Fruit fly (Drosophila melanogaster) whole organism, embryonic: ENCODE measurements around the gene E2f1.

Experiments
- Bteb2 ChIP-seq: fragments of 200-800 bp; sonication (Bioruptor generic); optimal IDR thresholded peaks from 2 replicates; lab custom pipeline; 2016; ENCODE audit warnings: missing biosample characterization, missing genetic modification characterization
- CG12071 ChIP-seq: fragments of 200-800 bp; sonication (Bioruptor generic); optimal IDR thresholded peaks from 3 replicates; lab custom pipeline; 2018; ENCODE audit warnings: missing biosample characterization, mild to moderate bottlenecking, missing genetic modification characterization
- CG13894 ChIP-seq: fragments of 200-800 bp; sonication (Bioruptor generic); optimal IDR thresholded peaks from 3 replicates; lab custom pipeline; 2018; ENCODE audit warnings: missing biosample characterization, mild to moderate bottlenecking, missing genetic modification characterization, moderate library complexity
- CG1602 ChIP-seq: fragments of 200-800 bp; sonication (Bioruptor generic); optimal IDR thresholded peaks from 3 replicates; lab custom pipeline; 2016; ENCODE audit warnings: missing biosample characterization, missing genetic modification characterization
- CG17385 ChIP-seq: fragments of 200-800 bp; sonication (Bioruptor generic); optimal IDR thresholded peaks from 3 replicates; lab custom pipeline; 2018; ENCODE audit warnings: missing biosample characterization, mild to moderate bottlenecking, missing genetic modification characterization
- CG17612 ChIP-seq: fragments of 200-800 bp; sonication (Bioruptor generic); IDR thresholded peaks from 2 replicates; pipeline ENCODE4 v1.3.6; 2022; ENCODE audit warnings: missing biosample characterization, missing genetic modification characterization
- CG17802 ChIP-seq: fragments of 200-800 bp; sonication (Bioruptor generic); optimal IDR thresholded peaks from 2 replicates; lab custom pipeline; 2018; ENCODE audit warnings: missing biosample characterization, mild to moderate bottlenecking, missing genetic modification characterization, moderate library complexity
- CG31441 ChIP-seq: fragments of 200-800 bp; sonication (Bioruptor generic); IDR thresholded peaks from 2 replicates; pipeline ENCODE4 v1.3.6; 2022; ENCODE audit warnings: missing biosample characterization, missing genetic modification characterization
- CG33213 ChIP-seq: fragments of 200-800 bp; sonication (Bioruptor generic); optimal IDR thresholded peaks from 3 replicates; lab custom pipeline; 2016; ENCODE audit warnings: missing biosample characterization, missing genetic modification characterization
- CG3995 ChIP-seq: fragments of 200-800 bp; sonication (Bioruptor generic); optimal IDR thresholded peaks from 3 replicates; lab custom pipeline; 2016; ENCODE audit warnings: missing biosample characterization, missing genetic modification characterization
- CG5953 ChIP-seq: fragments of 200-800 bp; sonication (Bioruptor generic); IDR thresholded peaks from 2 replicates; pipeline ENCODE4 v1.3.6; 2022; ENCODE audit warnings: missing biosample characterization, missing genetic modification characterization
- CG6272 ChIP-seq: fragments of 200-800 bp; sonication (Bioruptor generic); IDR thresholded peaks from 2 replicates; pipeline ENCODE4 v1.3.6; 2022; ENCODE audit warnings: missing biosample characterization, missing genetic modification characterization
- CG8388 ChIP-seq: fragments of 200-800 bp; sonication (Bioruptor generic); optimal IDR thresholded peaks from 2 replicates; lab custom pipeline; 2019; ENCODE audit warnings: missing biosample characterization, mild to moderate bottlenecking, missing genetic modification characterization, moderate library complexity
- CG9817 ChIP-seq: fragments of 200-800 bp; sonication (Bioruptor generic); optimal IDR thresholded peaks from 2 replicates; lab custom pipeline; 2018; ENCODE audit warnings: missing biosample characterization, mild to moderate bottlenecking, missing genetic modification characterization, moderate library complexity
- CoRest ChIP-seq: fragments of 200-800 bp; sonication (Bioruptor generic); optimal IDR thresholded peaks from 3 replicates; lab custom pipeline; 2018; ENCODE audit warnings: missing biosample characterization, mild to moderate bottlenecking, missing genetic modification characterization, moderate library complexity
- D19A ChIP-seq: fragments of 200-800 bp; optimal IDR thresholded peaks from 3 replicates; lab custom pipeline; 2019; ENCODE audit warnings: missing biosample characterization, mild to moderate bottlenecking, missing genetic modification characterization, moderate library complexity
- Doc2 ChIP-seq: fragments of 200-800 bp; sonication (Bioruptor generic); IDR thresholded peaks from 2 replicates; pipeline ENCODE4 v1.3.6; 2022; ENCODE audit warnings: missing biosample characterization, missing genetic modification characterization
- Ets65A ChIP-seq: fragments of 200-800 bp; sonication (Bioruptor generic); peaks from one replicate; lab custom pipeline; 2016; ENCODE audit warnings: missing biosample characterization, missing genetic modification characterization
- Fer3 ChIP-seq: fragments of 200-800 bp; sonication (Bioruptor generic); optimal IDR thresholded peaks from 2 replicates; lab custom pipeline; 2018; ENCODE audit warnings: missing biosample characterization, mild to moderate bottlenecking, missing genetic modification characterization, moderate library complexity
- Gsc ChIP-seq: fragments of 200-800 bp; sonication (Bioruptor generic); IDR thresholded peaks from 2 replicates; pipeline ENCODE4 v1.3.6; 2022; ENCODE audit warnings: missing biosample characterization, missing genetic modification characterization
- Hr51 ChIP-seq, 2 experiments: fragments of 200-800 bp; sonication (Bioruptor generic); optimal IDR thresholded peaks; 2 replicates in 1 of 2; 3 replicates in 1 of 2; lab custom pipeline; 2016 to 2018; ENCODE audit warnings: missing biosample characterization in 2 of 2, missing genetic modification characterization in 2 of 2, mild to moderate bottlenecking in 1 of 2, moderate library complexity in 1 of 2
- Hr78 ChIP-seq, 2 experiments: fragments of 200-800 bp in 1 of 2; fragments of >200 bp in 1 of 2; sonication (Bioruptor generic) in 1 of 2; optimal IDR thresholded peaks; 2 replicates each; lab custom pipeline; 2017 to 2019; ENCODE audit warnings: missing biosample characterization in 2 of 2, missing genetic modification characterization in 2 of 2, mild to moderate bottlenecking in 1 of 2, moderate library complexity in 1 of 2
- Mrtf ChIP-seq: fragments of 200-800 bp; sonication (Bioruptor generic); IDR thresholded peaks from 3 replicates; pipeline ENCODE4 v1.3.6; 2022; ENCODE audit warnings: missing biosample characterization, missing genetic modification characterization
- Nf-YC ChIP-seq: fragments of 200-800 bp; optimal IDR thresholded peaks from 3 replicates; lab custom pipeline; 2019; ENCODE audit warnings: missing biosample characterization, mild to moderate bottlenecking, missing genetic modification characterization, moderate library complexity
- Rfx ChIP-seq: fragments of 200-800 bp; sonication (Bioruptor generic); IDR thresholded peaks from 2 replicates; pipeline ENCODE4 v1.3.6; 2022; ENCODE audit warnings: missing biosample characterization, missing genetic modification characterization
- Sin3A ChIP-seq: fragments of >200 bp; optimal IDR thresholded peaks from 2 replicates; lab custom pipeline; 2018
- ab ChIP-seq: fragments of 200-800 bp; sonication (Bioruptor generic); optimal IDR thresholded peaks from 2 replicates; lab custom pipeline; 2016; ENCODE audit warnings: missing biosample characterization, missing genetic modification characterization
- al ChIP-seq: fragments of 200-800 bp; sonication (Bioruptor generic); IDR thresholded peaks from 2 replicates; pipeline ENCODE4 v1.3.6; 2022; ENCODE audit warnings: missing biosample characterization, missing genetic modification characterization
- az2 ChIP-seq: fragments of 200-800 bp; sonication (Bioruptor generic); optimal IDR thresholded peaks from 3 replicates; lab custom pipeline; 2016; ENCODE audit warnings: missing biosample characterization, missing genetic modification characterization
- br ChIP-seq: fragments of >200 bp; optimal IDR thresholded peaks from 2 replicates; lab custom pipeline; 2017
- caup ChIP-seq: fragments of 200-800 bp; sonication (Bioruptor generic); optimal IDR thresholded peaks from 3 replicates; lab custom pipeline; 2017; ENCODE audit warnings: missing biosample characterization, mild to moderate bottlenecking, missing genetic modification characterization, moderate library complexity; ENCODE audit not compliant: severe bottlenecking
- chn ChIP-seq: fragments of 200-800 bp; sonication (Bioruptor generic); optimal IDR thresholded peaks from 2 replicates; lab custom pipeline; 2016; ENCODE audit warnings: missing biosample characterization, missing genetic modification characterization
- dan ChIP-seq: fragments of 200-800 bp; sonication (Bioruptor generic); IDR thresholded peaks from 2 replicates; pipeline ENCODE4 v1.3.6; 2022; ENCODE audit warnings: missing biosample characterization, missing genetic modification characterization
- en ChIP-seq: fragments of 200-800 bp; sonication (Bioruptor generic); optimal IDR thresholded peaks from 2 replicates; lab custom pipeline; 2016; ENCODE audit warnings: missing biosample characterization, missing genetic modification characterization
- esg ChIP-seq: fragments of 200-800 bp; sonication (Bioruptor generic); conservative IDR thresholded peaks from 2 replicates; pipeline ENCODE4 v1.3.6; 2022; ENCODE audit warnings: missing biosample characterization, missing genetic modification characterization
- fd3F ChIP-seq: fragments of 200-800 bp; sonication (Bioruptor generic); optimal IDR thresholded peaks from 2 replicates; lab custom pipeline; 2018; ENCODE audit warnings: missing biosample characterization, mild to moderate bottlenecking, missing genetic modification characterization, moderate library complexity
- gce ChIP-seq: fragments of 200-800 bp; sonication (Bioruptor generic); IDR thresholded peaks from 3 replicates; pipeline ENCODE4 v1.3.6; 2022; ENCODE audit warnings: missing biosample characterization, missing genetic modification characterization
- jigr1 ChIP-seq: fragments of 200-800 bp; sonication (Bioruptor generic); IDR thresholded peaks from 3 replicates; pipeline ENCODE4 v1.3.6; 2022; ENCODE audit warnings: missing biosample characterization, missing genetic modification characterization
- ken ChIP-seq: fragments of 200-800 bp; sonication (Bioruptor generic); IDR thresholded peaks from 3 replicates; pipeline ENCODE4 v1.3.6; 2022; ENCODE audit warnings: missing biosample characterization, missing genetic modification characterization
- knrl ChIP-seq: fragments of 200-800 bp; sonication (Bioruptor generic); IDR thresholded peaks from 3 replicates; pipeline ENCODE4 v1.3.6; 2022; ENCODE audit warnings: missing biosample characterization, missing genetic modification characterization; ENCODE audit not compliant: partially characterized antibody
- mirr ChIP-seq: fragments of 200-800 bp; sonication (Bioruptor generic); optimal IDR thresholded peaks from 3 replicates; lab custom pipeline; 2018; ENCODE audit warnings: missing biosample characterization, mild to moderate bottlenecking, missing genetic modification characterization
- nmo ChIP-seq: fragments of 200-800 bp; sonication (Bioruptor generic); optimal IDR thresholded peaks from 2 replicates; lab custom pipeline; 2018; ENCODE audit warnings: missing biosample characterization, mild to moderate bottlenecking, missing genetic modification characterization, moderate library complexity
- pan ChIP-seq, 4 experiments: fragments of >200 bp in 3 of 4; fragments of 200-800 bp in 1 of 4; sonication (Bioruptor generic) in 1 of 4; optimal IDR thresholded peaks in 3 of 4; IDR thresholded peaks in 1 of 4; 2 replicates each; pipeline versions ENCODE4 v1.3.6 to Lab custom; 2017 to 2022; ENCODE audit warnings: missing biosample characterization in 2 of 4, missing genetic modification characterization in 2 of 4, mixed read lengths in 1 of 4
- pum ChIP-seq: fragments of 200-800 bp; sonication (Bioruptor generic); optimal IDR thresholded peaks from 2 replicates; lab custom pipeline; 2016; ENCODE audit warnings: missing biosample characterization, missing genetic modification characterization
- sens-2 ChIP-seq: fragments of 200-800 bp; sonication (Bioruptor generic); IDR thresholded peaks from 2 replicates; pipeline ENCODE4 v1.3.6; 2022; ENCODE audit warnings: missing biosample characterization, missing genetic modification characterization
- sisA ChIP-seq: fragments of 200-800 bp; sonication (Bioruptor generic); IDR thresholded peaks from 2 replicates; pipeline ENCODE4 v1.3.6; 2022; ENCODE audit warnings: missing biosample characterization, missing genetic modification characterization
- sqz ChIP-seq: fragments of 200-800 bp; sonication (Bioruptor generic); optimal IDR thresholded peaks from 3 replicates; lab custom pipeline; 2018; ENCODE audit warnings: missing biosample characterization, mild to moderate bottlenecking, missing genetic modification characterization
- tio ChIP-seq: fragments of 200-800 bp; sonication (Bioruptor generic); optimal IDR thresholded peaks from 2 replicates; lab custom pipeline; 2017; ENCODE audit warnings: missing biosample characterization, missing genetic modification characterization, inconsistent platforms
- tna ChIP-seq: fragments of 200-800 bp; sonication (Bioruptor generic); IDR thresholded peaks from 2 replicates; pipeline ENCODE4 v1.3.6; 2022; ENCODE audit warnings: missing biosample characterization, missing genetic modification characterization; ENCODE audit not compliant: partially characterized antibody
- zen ChIP-seq: fragments of 200-800 bp; sonication (Bioruptor generic); optimal IDR thresholded peaks from 3 replicates; lab custom pipeline; 2018; ENCODE audit warnings: missing biosample characterization, mild to moderate bottlenecking, missing genetic modification characterization, moderate library complexity
- zen2 ChIP-seq: fragments of 200-800 bp; sonication (Bioruptor generic); IDR thresholded peaks from 3 replicates; pipeline ENCODE4 v1.3.6; 2022; ENCODE audit warnings: missing biosample characterization, missing genetic modification characterization; ENCODE audit not compliant: partially characterized antibody

The E2f1 gene

dm6 chr3R:21584296-21584936, 76.3 kb downstream of the E2f1 start (continued):
- no peak for TF ChIP-seq CG31441 (GFP tag; lab: Robert Waterston, UW)
- TF ChIP-seq CG8388 (GFP tag; lab: Kevin White, UChicago): no peak
- no peak for TF ChIP-seq sisA (GFP tag; lab: Robert Waterston, UW)
- TF ChIP-seq zen2 (GFP tag; lab: Robert Waterston, UW): no peak
- no peak for TF ChIP-seq dan
- no peak for TF ChIP-seq pum (GFP tag; lab: Kevin White, UChicago)
- TF ChIP-seq tio (GFP tag; lab: Kevin White, UChicago): no peak
- no peak for TF ChIP-seq gce (GFP tag; lab: Robert Waterston, UW)
- no peak for TF ChIP-seq CG33213 (GFP tag; lab: Kevin White, UChicago)
- TF ChIP-seq CG12071: no peak
- no peak for TF ChIP-seq CG17385 (GFP tag; lab: Kevin White, UChicago)
- TF ChIP-seq Sin3A (lab: Kevin White, UChicago): no peak
- no peak for TF ChIP-seq CG9817 (tag; lab: Kevin White, UChicago)
- no peak for TF ChIP-seq knrl
- no peak for TF ChIP-seq ab (GFP tag; lab: Kevin White, UChicago)
- TF ChIP-seq az2 (GFP tag; lab: Kevin White, UChicago): no peak
- no peak for TF ChIP-seq Mrtf (GFP tag; lab: Robert Waterston, UW)
- TF ChIP-seq Nf-YC (tag; lab: Kevin White, UChicago): peak; percentile 6
- no peak for TF ChIP-seq Hr51 (GFP tag; optimal IDR thresholded peaks at IDR 0.05; lab: Kevin White, UChicago)
- no peak for TF ChIP-seq CoRest (tag; lab: Kevin White, UChicago)
- no peak for TF ChIP-seq Gsc (GFP tag; lab: Robert Waterston, UW)
- no peak for TF ChIP-seq CG17802 (tag; lab: Kevin White, UChicago)
- peak; percentile 46 for TF ChIP-seq mirr (GFP tag; lab: Kevin White, UChicago)
- TF ChIP-seq chn (GFP tag; lab: Kevin White, UChicago): no peak
- no peak for TF ChIP-seq nmo (GFP tag; lab: Kevin White, UChicago)
- no peak for TF ChIP-seq ken (GFP tag; lab: Robert Waterston, UW)
- TF ChIP-seq en (GFP tag; lab: Kevin White, UChicago): no peak
- TF ChIP-seq tna (GFP tag; lab: Robert Waterston, UW): no peak
- no peak for TF ChIP-seq CG6272 (GFP tag; lab: Robert Waterston, UW)
- no peak for TF ChIP-seq zen (tag; lab: Kevin White, UChicago)
- no peak for TF ChIP-seq CG5953 (GFP tag; lab: Robert Waterston, UW)
- TF ChIP-seq fd3F (GFP tag; lab: Kevin White, UChicago): no peak
- TF ChIP-seq sens-2: no peak
- no peak for TF ChIP-seq D19A (tag; lab: Kevin White, UChicago)
- no peak for TF ChIP-seq esg (GFP tag; lab: Robert Waterston, UW)
- peak; percentile 26; the same call in 1 of the 2 replicates for TF ChIP-seq Rfx (GFP tag; lab: Robert Waterston, UW)
- peak; percentile 77 for TF ChIP-seq CG3995
- no peak for TF ChIP-seq Hr78 (GFP tag; optimal IDR thresholded peaks at IDR 0.05; lab: Kevin White, UChicago)
- no peak for TF ChIP-seq Doc2 (GFP tag; lab: Robert Waterston, UW)
- TF ChIP-seq Ets65A (GFP tag; lab: Kevin White, UChicago): no peak
- TF ChIP-seq CG13894 (tag; lab: Kevin White, UChicago): no peak
- TF ChIP-seq sqz (GFP tag; lab: Kevin White, UChicago): no peak
- no peak for TF ChIP-seq jigr1 (GFP tag; lab: Robert Waterston, UW)
- TF ChIP-seq Fer3 (tag; lab: Kevin White, UChicago): no peak
- no peak for TF ChIP-seq CG1602
- no peak for TF ChIP-seq pan (optimal IDR thresholded peaks at IDR 0.05; lab: Kevin White, UChicago)
- TF ChIP-seq pan (GFP tag; optimal IDR thresholded peaks at IDR 0.05 in 1 of 2, IDR thresholded peaks at IDR 0.05 in 1 of 2): no peak
- no peak for TF ChIP-seq al (GFP tag; lab: Robert Waterston, UW)
- TF ChIP-seq caup: peak; percentile 25
- TF ChIP-seq Bteb2: no peak
- no peak for TF ChIP-seq CG17612 (GFP tag; lab: Robert Waterston, UW)
- TF ChIP-seq br (lab: Kevin White, UChicago): no peak
